Fruit fly (Drosophila melanogaster): ENCODE measurements around the gene Abi.

The Abi gene

dm6 chr3R:14152550-14152949 is 30.3 kb upstream of the Abi start, which contains the start of gene CG42500:
TSS of gene CG42500 (minus strand) at chr3R:14152650.
- TF ChIP-seq CG1620 (GFP tag; optimal IDR thresholded peaks at IDR 0.05), result no peak
- TF ChIP-seq cnc (optimal IDR thresholded peaks at IDR 0.05), result no peak
- no peak for TF ChIP-seq Crg-1 (GFP tag; optimal IDR thresholded peaks at IDR 0.05)
- TF ChIP-seq CG12768 (GFP tag; optimal IDR thresholded peaks at IDR 0.05), result no peak
- no peak for TF ChIP-seq CG11617 (GFP tag; optimal IDR thresholded peaks at IDR 0.05)
- no peak for TF ChIP-seq toe (GFP tag; optimal IDR thresholded peaks at IDR 0.05)
- TF ChIP-seq pad (GFP tag; optimal IDR thresholded peaks at IDR 0.05), result no peak

- TF ChIP-seq cnc (optimal IDR thresholded peaks at IDR 0.05) (no peak), kay (GFP tag; ENCODE audit: borderline replicate concordance) (no peak), toe (GFP tag; optimal IDR thresholded peaks at IDR 0.05) (no peak), Clk (GFP tag; optimal IDR thresholded peaks at IDR 0.05) (no peak), CG7045 (GFP tag; optimal IDR thresholded peaks at IDR 0.05) (no peak), pad (GFP tag; optimal IDR thresholded peaks at IDR 0.05) (no peak), Mnt (GFP tag; optimal IDR thresholded peaks at IDR 0.05) (no peak), Crg-1 (GFP tag; optimal IDR thresholded peaks at IDR 0.05) (no peak), CG11617 (GFP tag; optimal IDR thresholded peaks at IDR 0.05) (no peak)
These were observed 29.6 kb upstream of the Abi start, which contains the start of gene CG14355 for dm6 chr3R:14151840-14152239. TSS of gene CG14355 (minus strand) at chr3R:14151940.

dm6 chr3R:14140912-14141311 is 18.7 kb upstream of the Abi start:
- TF ChIP-seq CG7101 (tag; optimal IDR thresholded peaks at IDR 0.05), result no peak
- no peak for TF ChIP-seq toe (GFP tag; optimal IDR thresholded peaks at IDR 0.05)
- no peak for TF ChIP-seq CG14711 (tag; optimal IDR thresholded peaks at IDR 0.05)
- TF ChIP-seq bab1 (GFP tag; optimal IDR thresholded peaks at IDR 0.05), result no peak
- no peak for TF ChIP-seq Mnt (GFP tag; optimal IDR thresholded peaks at IDR 0.05)
- no peak for TF ChIP-seq CG1620 (GFP tag; optimal IDR thresholded peaks at IDR 0.05)
- TF ChIP-seq cnc (optimal IDR thresholded peaks at IDR 0.05), result no peak
- no peak for TF ChIP-seq CG5204 (GFP tag; optimal IDR thresholded peaks at IDR 0.05)
- TF ChIP-seq kay (GFP tag; ENCODE audit: borderline replicate concordance), result no peak
- no peak for TF ChIP-seq CG33017 (tag; optimal IDR thresholded peaks at IDR 0.05)
- no peak for TF ChIP-seq ovo (GFP tag; optimal IDR thresholded peaks at IDR 0.05)
- no peak for TF ChIP-seq CG7045 (GFP tag; optimal IDR thresholded peaks at IDR 0.05)
- TF ChIP-seq Crg-1 (GFP tag; optimal IDR thresholded peaks at IDR 0.05), result no peak
- TF ChIP-seq tj (GFP tag; optimal IDR thresholded peaks at IDR 0.05), result no peak
- no peak for TF ChIP-seq CG11617 (GFP tag; optimal IDR thresholded peaks at IDR 0.05)
- TF ChIP-seq pad (GFP tag; optimal IDR thresholded peaks at IDR 0.05), result no peak

DNA sequence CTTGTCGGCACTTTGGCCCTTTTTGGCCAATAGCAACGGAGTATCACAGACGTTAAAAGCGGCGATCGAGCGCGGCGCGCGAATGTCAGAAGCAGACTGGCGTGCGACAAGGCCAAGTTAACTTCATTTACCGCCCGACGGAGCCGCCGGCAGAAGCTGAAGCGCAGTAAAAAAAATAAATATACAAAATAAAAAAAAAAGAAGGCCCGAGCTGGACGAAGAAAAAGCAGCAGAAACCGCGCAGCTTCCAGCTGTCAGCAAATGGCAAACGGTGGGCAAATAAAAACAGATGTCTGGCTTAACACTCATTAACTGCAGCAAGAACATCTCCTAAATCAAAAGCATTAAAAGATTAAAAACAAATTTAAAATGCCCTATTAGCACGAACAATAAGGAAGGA is 9.8 kb upstream of the Abi start, which contains the start of gene CG14356:
TSS of gene CG14356 (minus strand) at position 101 of the 400 bp plus-strand sequence.
- no peak for TF ChIP-seq CG11617 (GFP tag; optimal IDR thresholded peaks at IDR 0.05)
- no peak for TF ChIP-seq cnc (optimal IDR thresholded peaks at IDR 0.05)
- no peak for TF ChIP-seq bab1 (GFP tag; optimal IDR thresholded peaks at IDR 0.05)
- TF ChIP-seq Mnt (GFP tag; optimal IDR thresholded peaks at IDR 0.05), result no peak
- TF ChIP-seq CG1620 (GFP tag; optimal IDR thresholded peaks at IDR 0.05), result no peak
- TF ChIP-seq toe (GFP tag; optimal IDR thresholded peaks at IDR 0.05), result no peak
- no peak for TF ChIP-seq CG33017 (tag; optimal IDR thresholded peaks at IDR 0.05)
- no peak for TF ChIP-seq CG12768 (GFP tag; optimal IDR thresholded peaks at IDR 0.05)
- no peak for TF ChIP-seq CG7045 (GFP tag; optimal IDR thresholded peaks at IDR 0.05)
- TF ChIP-seq pad (GFP tag; optimal IDR thresholded peaks at IDR 0.05), result no peak
- no peak for TF ChIP-seq tj (GFP tag; optimal IDR thresholded peaks at IDR 0.05)
- TF ChIP-seq CG5204 (GFP tag; optimal IDR thresholded peaks at IDR 0.05), result no peak

DNA sequence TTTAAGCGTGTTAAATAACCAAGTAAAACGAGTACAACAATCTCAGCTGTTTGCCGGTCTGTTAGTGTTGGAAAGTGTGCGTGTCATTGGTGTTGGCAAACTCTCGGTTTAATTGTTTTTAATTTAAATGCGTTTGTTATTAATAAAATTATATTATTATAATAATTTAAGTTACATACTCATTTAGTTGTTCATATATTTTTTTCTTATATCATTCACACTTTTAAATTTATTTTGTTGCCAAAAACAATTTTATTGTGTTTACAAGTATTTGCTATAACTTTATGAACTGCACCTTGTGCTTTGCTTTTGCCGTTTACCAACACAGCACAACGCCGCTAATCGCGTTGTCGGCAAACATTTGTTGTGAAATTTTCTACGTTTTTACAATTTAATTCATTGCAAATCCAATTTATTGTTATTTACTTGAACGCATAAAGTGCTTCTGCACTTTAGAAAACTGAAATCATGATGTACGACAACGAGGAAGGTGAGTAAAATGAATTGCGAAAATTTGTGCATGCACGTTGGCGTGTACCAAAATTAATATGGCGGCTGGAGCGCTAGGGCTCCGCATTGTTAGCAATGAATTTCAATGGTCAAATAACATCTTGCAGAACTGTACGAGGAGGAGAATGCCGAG is 3.4 kb upstream of the Abi start, which contains the start of the genes 140up and Polr2B:
TSS of gene 140up (minus strand) at position 70 of the 643 bp plus-strand sequence.
TSS of gene Polr2B (plus strand) at position 313 of the 643 bp plus-strand sequence.
- peak; percentile 96 for TF ChIP-seq Crg-1 (GFP tag; optimal IDR thresholded peaks at IDR 0.05)
- TF ChIP-seq cnc (optimal IDR thresholded peaks at IDR 0.05), result no peak
- TF ChIP-seq CG11617 (GFP tag; optimal IDR thresholded peaks at IDR 0.05), result peak; percentile 94
- peak; percentile 86 for TF ChIP-seq Mnt (GFP tag; optimal IDR thresholded peaks at IDR 0.05)
- peak; percentile 95 for TF ChIP-seq CG7045 (GFP tag; optimal IDR thresholded peaks at IDR 0.05)
- TF ChIP-seq CG1620 (GFP tag; optimal IDR thresholded peaks at IDR 0.05), result peak; percentile 79
- peak; percentile 92 for TF ChIP-seq CG33017 (tag; optimal IDR thresholded peaks at IDR 0.05)
- TF ChIP-seq kay (GFP tag; ENCODE audit: borderline replicate concordance), result no peak
- TF ChIP-seq toe (GFP tag; optimal IDR thresholded peaks at IDR 0.05), result peak; percentile 87
- peak; percentile 93 for TF ChIP-seq ovo (GFP tag; optimal IDR thresholded peaks at IDR 0.05)
- peak; percentile 92 for TF ChIP-seq CG14711 (tag; optimal IDR thresholded peaks at IDR 0.05)
- TF ChIP-seq tj (GFP tag; optimal IDR thresholded peaks at IDR 0.05), result peak; percentile 72
- peak; percentile 90 for TF ChIP-seq pad (GFP tag; optimal IDR thresholded peaks at IDR 0.05)
- TF ChIP-seq Hr96 (GFP tag; optimal IDR thresholded peaks at IDR 0.05), result peak; percentile 74
- TF ChIP-seq CG5204 (GFP tag; optimal IDR thresholded peaks at IDR 0.05), result peak; percentile 77
- TF ChIP-seq CG7101 (tag; optimal IDR thresholded peaks at IDR 0.05), result peak; percentile 96
- TF ChIP-seq CG12768 (GFP tag; optimal IDR thresholded peaks at IDR 0.05), result peak; percentile 96
- TF ChIP-seq cic (GFP tag; optimal IDR thresholded peaks at IDR 0.05), result peak; percentile 61
- TF ChIP-seq bab1 (GFP tag; optimal IDR thresholded peaks at IDR 0.05), result peak; percentile 93
- TF ChIP-seq Clk (GFP tag; optimal IDR thresholded peaks at IDR 0.05), result peak; percentile 92

- TF ChIP-seq toe (GFP tag; optimal IDR thresholded peaks at IDR 0.05), result no peak
These were observed 3.9 kb downstream of the Abi start, which contains the start of gene Kif19A for dm6 chr3R:14118350-14118749. TSS of gene Kif19A (minus strand) at chr3R:14118450.
